Worm (Caenorhabditis elegans): ENCODE data around the gene hsp-12.2.
A peak's percentile ranks its signal among the peaks of the same experiment; 100 is the strongest.

hsp-12.2 gene

DNA sequence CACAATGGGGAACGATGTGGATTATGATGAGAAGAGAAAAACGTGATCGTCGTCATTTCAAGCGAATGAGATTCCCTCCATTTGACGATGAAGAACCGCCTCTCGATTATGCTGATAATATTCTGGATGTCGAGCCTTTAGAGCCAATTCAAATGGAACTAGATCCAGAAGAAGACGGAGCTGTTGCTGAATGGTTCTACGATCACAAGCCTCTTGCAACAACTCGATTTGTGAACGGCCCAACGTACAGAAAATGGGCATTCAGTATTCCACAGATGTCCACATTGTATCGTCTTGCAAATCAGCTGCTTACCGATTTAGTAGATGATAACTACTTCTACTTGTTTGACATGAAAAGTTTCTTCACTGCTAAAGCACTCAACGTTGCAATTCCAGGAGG is 26.9 kb downstream of the hsp-12.2 start:
- TF ChIP-seq egl-27 (tag; optimal IDR thresholded peaks at IDR 0.05) (no peak), crh-2 (tag; optimal IDR thresholded peaks at IDR 0.05) (no peak), peb-1 (tag; optimal IDR thresholded peaks at IDR 0.05) (no peak), alr-1 (tag; optimal IDR thresholded peaks at IDR 0.05) (no peak), ztf-4 (tag; optimal IDR thresholded peaks at IDR 0.05) (no peak), fos-1 (tag; optimal IDR thresholded peaks at IDR 0.05) (no peak), skn-1 (tag; optimal IDR thresholded peaks at IDR 0.05) (no peak), nhr-6 (tag; optimal IDR thresholded peaks at IDR 0.05) (no peak), snpc-4 (tag; optimal IDR thresholded peaks at IDR 0.05) (no peak), sem-4 (tag; optimal IDR thresholded peaks at IDR 0.05) (no peak), ZK546.5 (tag; optimal IDR thresholded peaks at IDR 0.05) (no peak)

DNA sequence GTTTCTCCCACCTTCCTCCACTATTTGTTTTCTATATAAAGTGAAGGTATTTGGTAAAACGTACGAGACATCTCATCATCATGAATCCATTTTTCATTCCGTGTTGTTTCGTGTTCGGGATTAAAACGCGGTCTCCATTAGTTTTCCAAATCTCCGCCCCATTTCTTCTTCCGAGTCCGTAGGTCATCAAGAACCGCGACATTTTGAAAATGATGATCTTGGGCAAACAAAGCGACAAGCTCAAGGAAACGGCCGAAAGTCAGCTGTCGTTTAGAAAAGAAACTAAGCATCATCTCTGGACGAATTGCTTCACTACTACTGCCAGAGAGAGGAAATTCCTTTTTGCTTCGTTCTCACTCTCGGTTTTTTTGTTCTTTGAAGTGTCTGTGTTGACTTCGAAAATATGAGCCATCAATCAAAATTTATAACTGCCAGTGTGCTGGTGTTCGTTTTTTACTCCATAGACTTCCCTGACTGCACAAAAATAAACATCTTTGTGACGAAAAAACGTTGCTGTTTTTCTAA is 34.8 kb downstream of the hsp-12.2 start:
- TF ChIP-seq nhr-10 (tag; optimal IDR thresholded peaks at IDR 0.05) (no peak), nhr-129 (tag; optimal IDR thresholded peaks at IDR 0.05) (peak; percentile 12)

DNA sequence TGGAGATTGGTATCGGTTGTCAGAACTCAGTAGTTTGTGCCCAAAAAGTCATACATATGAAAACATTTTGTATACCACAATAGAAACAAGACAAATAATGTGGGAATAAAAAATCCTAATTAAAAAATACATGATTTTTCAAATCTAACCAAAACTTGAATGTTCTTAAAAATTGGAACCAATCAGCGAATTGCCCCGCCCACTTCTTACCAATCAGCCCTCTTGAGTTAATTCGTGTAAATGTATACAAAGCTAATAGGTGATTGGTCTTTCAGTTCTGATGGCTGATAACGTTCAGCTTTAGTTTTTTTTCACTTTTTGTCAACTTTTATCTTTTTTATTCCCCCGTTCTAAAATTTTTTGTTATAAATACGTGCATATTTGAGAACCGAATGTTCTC is 37.4 kb downstream of the hsp-12.2 start:
- TF ChIP-seq ceh-82 (tag; optimal IDR thresholded peaks at IDR 0.05) (no peak), lsy-2 (tag; optimal IDR thresholded peaks at IDR 0.05) (no peak), lin-11 (tag; optimal IDR thresholded peaks at IDR 0.05) (no peak), lin-13 (GFP tag; optimal IDR thresholded peaks at IDR 0.05) (no peak), ceh-16 (tag; optimal IDR thresholded peaks at IDR 0.05) (no peak), sma-3 (GFP tag; optimal IDR thresholded peaks at IDR 0.05) (no peak), sem-4 (tag; optimal IDR thresholded peaks at IDR 0.05) (no peak), skn-1 (tag; optimal IDR thresholded peaks at IDR 0.05) (no peak), lin-39 (tag; optimal IDR thresholded peaks at IDR 0.05) (no peak), nhr-12 (tag; optimal IDR thresholded peaks at IDR 0.05) (no peak)

DNA sequence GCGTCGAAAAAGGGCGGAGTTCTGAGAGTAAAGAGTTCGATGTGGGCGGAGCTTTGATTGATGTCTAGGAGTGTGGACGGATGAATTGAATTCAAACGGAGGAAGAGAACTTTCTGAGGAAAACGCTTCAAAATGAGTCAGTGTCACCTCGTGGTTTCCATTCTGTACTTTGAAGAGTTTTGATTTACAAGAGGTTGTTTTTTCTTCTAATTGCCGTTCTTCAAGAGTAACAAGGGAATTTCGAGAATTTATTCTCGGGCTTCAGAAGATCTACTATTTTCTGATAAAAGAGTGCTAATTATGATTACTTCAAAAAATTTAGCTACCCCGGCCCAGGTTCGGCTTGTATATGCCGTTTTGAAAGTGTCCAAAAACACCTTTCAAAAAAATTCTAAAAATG is 38.4 kb downstream of the hsp-12.2 start, which contains the start of gene C50C3.12:
Gene C50C3.12 (plus strand): TSS at position 301 of the 400 bp plus-strand sequence.
- TF ChIP-seq lin-13 (GFP tag; optimal IDR thresholded peaks at IDR 0.05) (no peak), peb-1 (tag; optimal IDR thresholded peaks at IDR 0.05) (no peak), nhr-12 (tag; optimal IDR thresholded peaks at IDR 0.05) (no peak), Y55F3AM.14 (GFP tag; optimal IDR thresholded peaks at IDR 0.05) (no peak), lin-39 (tag; optimal IDR thresholded peaks at IDR 0.05) (no peak), mab-5 (tag; optimal IDR thresholded peaks at IDR 0.05) (no peak)

DNA sequence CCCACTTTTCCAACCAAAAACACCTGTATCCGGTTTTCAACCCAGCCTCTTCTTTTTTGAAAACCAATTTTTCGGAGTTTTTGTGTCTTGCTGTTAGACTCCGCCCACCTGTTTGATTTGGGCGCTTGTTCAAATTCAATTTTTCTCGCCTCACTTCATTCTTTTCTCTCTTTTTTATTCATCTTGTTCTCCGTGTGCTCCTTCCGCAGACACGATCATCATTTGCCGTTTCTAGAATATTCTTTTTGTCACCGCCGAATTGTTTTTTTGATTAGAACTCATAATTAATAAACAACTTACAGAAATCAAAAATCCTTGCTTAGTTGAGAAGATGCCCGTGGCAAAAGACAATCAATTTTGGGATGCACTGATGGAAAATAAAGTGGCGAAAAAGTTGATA is 41.0 kb downstream of the hsp-12.2 start, which contains the start of gene C50C3.5:
Gene C50C3.5 (plus strand): TSS at position 301 of the 400 bp plus-strand sequence.
- TF ChIP-seq egl-27 (tag; optimal IDR thresholded peaks at IDR 0.05) (no peak), nhr-6 (tag; optimal IDR thresholded peaks at IDR 0.05) (no peak), blmp-1 (tag; optimal IDR thresholded peaks at IDR 0.05; ENCODE audit: insufficient read depth) (no peak)

DNA sequence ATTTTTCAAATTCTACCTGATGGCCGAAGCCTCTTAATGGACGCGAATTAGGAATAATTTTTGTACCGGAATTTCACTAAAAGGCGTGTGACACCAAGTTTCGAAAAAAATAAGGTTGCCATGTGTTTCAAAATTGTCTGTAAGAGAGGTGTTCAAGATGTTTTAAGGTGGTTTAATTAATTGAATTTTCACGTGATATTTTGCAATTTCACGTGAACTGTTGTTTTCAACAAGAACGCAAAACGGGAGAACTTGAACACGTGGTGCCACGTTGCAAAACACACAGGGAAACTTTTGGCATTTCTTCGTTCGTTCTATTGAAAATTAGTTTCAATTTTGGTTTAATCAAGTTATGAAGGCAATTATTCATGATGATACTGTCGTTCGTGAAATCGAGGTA is 43.7 kb downstream of the hsp-12.2 start, which contains the start of gene spc-2:
Gene spc-2 (plus strand): TSS at position 301 of the 400 bp plus-strand sequence.
- no peak for TF ChIP-seq nhr-23 (tag; optimal IDR thresholded peaks at IDR 0.05)
- no peak for TF ChIP-seq mab-5 (tag; optimal IDR thresholded peaks at IDR 0.05)
- no peak for TF ChIP-seq nhr-10 (tag; optimal IDR thresholded peaks at IDR 0.05)
- no peak for TF ChIP-seq dmd-4 (tag; optimal IDR thresholded peaks at IDR 0.05)
- TF ChIP-seq F13H6.1 (tag; optimal IDR thresholded peaks at IDR 0.05): no peak
- TF ChIP-seq lin-39 (tag; optimal IDR thresholded peaks at IDR 0.05): no peak
- no peak for TF ChIP-seq ztf-11 (tag; optimal IDR thresholded peaks at IDR 0.05)
- no peak for TF ChIP-seq ztf-1 (GFP tag; conservative IDR thresholded peaks at IDR 0.05)
- no peak for TF ChIP-seq sma-3 (GFP tag; optimal IDR thresholded peaks at IDR 0.05)
- TF ChIP-seq nhr-12 (tag; optimal IDR thresholded peaks at IDR 0.05): no peak
- no peak for TF ChIP-seq sem-4 (tag; optimal IDR thresholded peaks at IDR 0.05)
- no peak for TF ChIP-seq blmp-1 (tag; optimal IDR thresholded peaks at IDR 0.05; ENCODE audit: insufficient read depth)
- no peak for TF ChIP-seq lin-13 (GFP tag; optimal IDR thresholded peaks at IDR 0.05)
- no peak for TF ChIP-seq crh-2 (tag; optimal IDR thresholded peaks at IDR 0.05)

DNA sequence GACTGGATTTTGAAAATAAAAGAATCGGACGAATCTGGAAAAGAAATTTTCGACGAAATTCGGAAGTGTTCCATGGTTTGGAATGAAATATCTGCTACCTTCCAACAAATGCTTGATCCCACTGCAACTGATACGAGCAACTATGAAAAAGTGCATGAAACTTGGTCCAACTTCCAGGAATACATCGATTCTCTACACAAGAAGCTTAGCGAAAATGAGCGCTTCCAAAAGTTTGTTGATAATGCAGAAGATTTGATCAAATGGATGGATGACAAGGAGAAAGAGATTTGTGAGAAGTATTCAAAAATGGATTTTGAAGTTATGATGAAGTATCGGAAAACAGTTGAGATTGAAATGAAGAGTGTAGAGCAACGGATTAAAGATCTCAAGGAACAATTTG is 44.7 kb downstream of the hsp-12.2 start:
- TF ChIP-seq crh-2 (tag; optimal IDR thresholded peaks at IDR 0.05): no peak
- TF ChIP-seq nhr-77 (tag; optimal IDR thresholded peaks at IDR 0.05): no peak
- TF ChIP-seq nhr-21 (tag; optimal IDR thresholded peaks at IDR 0.05): no peak
- TF ChIP-seq ztf-11 (tag; optimal IDR thresholded peaks at IDR 0.05): no peak
- TF ChIP-seq alr-1 (tag; optimal IDR thresholded peaks at IDR 0.05): no peak
- TF ChIP-seq unc-39 (tag; optimal IDR thresholded peaks at IDR 0.05): no peak
- no peak for TF ChIP-seq lin-13 (GFP tag; optimal IDR thresholded peaks at IDR 0.05)
- TF ChIP-seq elt-1 (tag; optimal IDR thresholded peaks at IDR 0.05): no peak
- no peak for TF ChIP-seq ceh-16 (tag; optimal IDR thresholded peaks at IDR 0.05)
- no peak for TF ChIP-seq unc-62 (GFP tag; optimal IDR thresholded peaks at IDR 0.05)
- TF ChIP-seq nhr-129 (tag; optimal IDR thresholded peaks at IDR 0.05): no peak
- no peak for TF ChIP-seq aly-2 (tag; optimal IDR thresholded peaks at IDR 0.05)
- TF ChIP-seq F13H6.1 (tag; optimal IDR thresholded peaks at IDR 0.05): no peak
- TF ChIP-seq mdl-1 (tag; optimal IDR thresholded peaks at IDR 0.05): no peak
- TF ChIP-seq nhr-6 (tag; optimal IDR thresholded peaks at IDR 0.05): no peak
- TF ChIP-seq unc-55 (GFP tag; optimal IDR thresholded peaks at IDR 0.05): no peak
- TF ChIP-seq ztf-4 (tag; optimal IDR thresholded peaks at IDR 0.05): no peak
- TF ChIP-seq lin-39 (tag; optimal IDR thresholded peaks at IDR 0.05): no peak
- no peak for TF ChIP-seq sem-4 (tag; optimal IDR thresholded peaks at IDR 0.05)

Measured in whole organism, L2 larva.